Worm (Caenorhabditis elegans): ENCODE data around the gene wdr-20.

DNA sequence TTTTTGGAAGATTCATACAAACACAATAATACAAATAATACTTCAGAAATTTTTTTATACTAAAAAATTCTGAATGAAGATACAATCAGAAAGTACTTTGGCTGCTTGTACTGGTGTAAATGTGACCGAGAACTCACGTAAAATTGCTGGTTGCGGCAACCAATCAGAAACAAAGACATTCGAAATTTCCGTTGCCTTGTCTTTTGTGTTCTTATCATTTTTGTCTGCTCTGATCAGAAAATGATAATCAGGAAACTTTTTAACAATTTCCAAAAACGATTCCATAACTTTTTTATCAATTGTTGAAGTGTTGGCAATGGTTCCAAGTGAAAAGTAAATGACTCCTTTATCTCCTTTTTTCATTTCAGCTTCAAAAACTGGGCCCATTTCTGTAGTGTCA lies 37.0 kb downstream of the wdr-20 start:
- peak; percentile 17 for TF ChIP-seq elt-2 (tag; optimal IDR thresholded peaks at IDR 0.05)
- no peak for TF ChIP-seq madf-2 (tag; optimal IDR thresholded peaks at IDR 0.05)
